Fruit fly (Drosophila melanogaster) whole organism, embryonic: ENCODE data around the gene CG8051.

Experiments
- B-H1 ChIP-seq: fragments of 200-800 bp; sonication (Bioruptor generic); IDR thresholded peaks from 3 replicates; pipeline ENCODE4 v1.3.6; 2022; ENCODE audit warnings: missing biosample characterization, missing genetic modification characterization
- Bgb ChIP-seq: fragments of 200-800 bp; sonication (Bioruptor generic); IDR thresholded peaks from 2 replicates; pipeline ENCODE4 v1.3.6; 2022; ENCODE audit warnings: missing biosample characterization, missing genetic modification characterization; ENCODE audit not compliant: partially characterized antibody
- CG10431 ChIP-seq: fragments of 200-800 bp; sonication (Bioruptor generic); optimal IDR thresholded peaks from 3 replicates; lab custom pipeline; 2018; ENCODE audit warnings: missing biosample characterization, mild to moderate bottlenecking, missing genetic modification characterization
- CG12236 ChIP-seq: fragments of 200-800 bp; sonication (Bioruptor generic); optimal IDR thresholded peaks from 2 replicates; lab custom pipeline; 2016; ENCODE audit warnings: missing biosample characterization, missing genetic modification characterization
- CG12299 ChIP-seq: fragments of 200-800 bp; sonication (Bioruptor generic); optimal IDR thresholded peaks from 2 replicates; lab custom pipeline; 2018; ENCODE audit warnings: missing biosample characterization, mild to moderate bottlenecking, missing genetic modification characterization
- CG12744 ChIP-seq: fragments of 200-800 bp; sonication (Bioruptor generic); optimal IDR thresholded peaks from 2 replicates; lab custom pipeline; 2016; ENCODE audit warnings: missing biosample characterization, missing genetic modification characterization
- CG13775 ChIP-seq: fragments of 200-800 bp; sonication (Bioruptor generic); optimal IDR thresholded peaks from 3 replicates; lab custom pipeline; 2017; ENCODE audit warnings: missing biosample characterization, mild to moderate bottlenecking, missing genetic modification characterization
- CG13894 ChIP-seq: fragments of 200-800 bp; sonication (Bioruptor generic); optimal IDR thresholded peaks from 3 replicates; lab custom pipeline; 2018; ENCODE audit warnings: missing biosample characterization, mild to moderate bottlenecking, missing genetic modification characterization, moderate library complexity
- CG15696 ChIP-seq: fragments of 200-800 bp; sonication (Bioruptor generic); optimal IDR thresholded peaks from 2 replicates; lab custom pipeline; 2019; ENCODE audit warnings: missing biosample characterization, mild to moderate bottlenecking, missing genetic modification characterization, moderate library complexity
- CG17829 ChIP-seq: fragments of 200-800 bp; optimal IDR thresholded peaks from 2 replicates; lab custom pipeline; 2019; ENCODE audit warnings: missing biosample characterization, mild to moderate bottlenecking, missing genetic modification characterization, moderate library complexity
- CG18619 ChIP-seq: fragments of 200-800 bp; sonication (Bioruptor generic); optimal IDR thresholded peaks from 3 replicates; lab custom pipeline; 2017; ENCODE audit warnings: missing biosample characterization, mild to moderate bottlenecking, missing genetic modification characterization
- CG2712 ChIP-seq: fragments of 200-800 bp; optimal IDR thresholded peaks from 3 replicates; lab custom pipeline; 2019; ENCODE audit warnings: missing biosample characterization, mild to moderate bottlenecking, missing genetic modification characterization, moderate library complexity
- CG30403 ChIP-seq: fragments of 200-800 bp; sonication (Bioruptor generic); optimal IDR thresholded peaks from 3 replicates; lab custom pipeline; 2016; ENCODE audit warnings: missing biosample characterization, missing genetic modification characterization
- CG32767 ChIP-seq: fragments of 200-800 bp; sonication (Bioruptor generic); IDR thresholded peaks from 2 replicates; pipeline ENCODE4 v1.3.6; 2022; ENCODE audit warnings: missing biosample characterization, missing genetic modification characterization
- CG4282 ChIP-seq: fragments of 200-800 bp; sonication (Bioruptor generic); optimal IDR thresholded peaks from 2 replicates; lab custom pipeline; 2016; ENCODE audit warnings: missing biosample characterization, missing genetic modification characterization
- CG7786 ChIP-seq: fragments of 200-800 bp; sonication (Bioruptor generic); optimal IDR thresholded peaks from 2 replicates; lab custom pipeline; 2016; ENCODE audit warnings: missing biosample characterization, missing genetic modification characterization
- CG7839 ChIP-seq: fragments of 200-800 bp; sonication (Bioruptor generic); optimal IDR thresholded peaks from 3 replicates; lab custom pipeline; 2018; ENCODE audit warnings: missing biosample characterization, mild to moderate bottlenecking, missing genetic modification characterization, moderate library complexity
- CG8765 ChIP-seq: fragments of 200-800 bp; sonication (Bioruptor generic); IDR thresholded peaks from 2 replicates; pipeline ENCODE4 v1.3.6; 2022; ENCODE audit warnings: missing biosample characterization, missing genetic modification characterization
- CG9876 ChIP-seq: fragments of 200-800 bp; sonication (Bioruptor generic); optimal IDR thresholded peaks from 2 replicates; lab custom pipeline; 2016; ENCODE audit warnings: missing biosample characterization, missing genetic modification characterization
- CrebB ChIP-seq: fragments of 200-800 bp; sonication (Bioruptor generic); optimal IDR thresholded peaks from 3 replicates; lab custom pipeline; 2018; ENCODE audit warnings: missing biosample characterization, mild to moderate bottlenecking, missing genetic modification characterization
- Deaf1 ChIP-seq: fragments of 200-800 bp; optimal IDR thresholded peaks from 3 replicates; lab custom pipeline; 2019; ENCODE audit warnings: missing biosample characterization, mild to moderate bottlenecking, missing genetic modification characterization, moderate library complexity
- Dek ChIP-seq: fragments of 200-800 bp; sonication (Bioruptor generic); optimal IDR thresholded peaks from 3 replicates; lab custom pipeline; 2019; ENCODE audit warnings: missing biosample characterization, mild to moderate bottlenecking, missing genetic modification characterization, moderate library complexity
- Ets65A ChIP-seq: fragments of 200-800 bp; sonication (Bioruptor generic); peaks from one replicate; lab custom pipeline; 2016; ENCODE audit warnings: missing biosample characterization, missing genetic modification characterization
- Fer2 ChIP-seq: fragments of 200-800 bp; sonication (Bioruptor generic); optimal IDR thresholded peaks from 2 replicates; lab custom pipeline; 2018; ENCODE audit warnings: missing biosample characterization, mild to moderate bottlenecking, missing genetic modification characterization, moderate library complexity
- GATAe ChIP-seq: fragments of 200-800 bp; sonication (Bioruptor generic); conservative IDR thresholded peaks from 2 replicates; pipeline ENCODE4 v1.3.6; 2022; ENCODE audit warnings: missing biosample characterization, missing genetic modification characterization
- HLHmδ ChIP-seq: fragments of 200-800 bp; sonication (Bioruptor generic); optimal IDR thresholded peaks from 2 replicates; lab custom pipeline; 2018; ENCODE audit warnings: missing biosample characterization, mild to moderate bottlenecking, missing genetic modification characterization, moderate library complexity
- Hr3 ChIP-seq: fragments of 200-800 bp; sonication (Bioruptor generic); optimal IDR thresholded peaks from 3 replicates; lab custom pipeline; 2016; ENCODE audit warnings: missing biosample characterization, missing genetic modification characterization
- Jarid2 ChIP-seq: fragments of 200-800 bp; sonication (Bioruptor generic); optimal IDR thresholded peaks from 3 replicates; lab custom pipeline; 2017; ENCODE audit warnings: mild to moderate bottlenecking, missing biosample characterization, missing genetic modification reagents, missing genetic modification characterization
- Lpt ChIP-seq: fragments of >200 bp; optimal IDR thresholded peaks from 2 replicates; lab custom pipeline; 2018; ENCODE audit warnings: missing biosample characterization, missing genetic modification characterization
- Med ChIP-seq: fragments of 200-800 bp; sonication (Bioruptor generic); peaks from one replicate; lab custom pipeline; 2016; ENCODE audit warnings: missing biosample characterization, missing genetic modification characterization, mild to moderate bottlenecking, inconsistent platforms, moderate library complexity
- Nf-YC ChIP-seq: fragments of 200-800 bp; optimal IDR thresholded peaks from 3 replicates; lab custom pipeline; 2019; ENCODE audit warnings: missing biosample characterization, mild to moderate bottlenecking, missing genetic modification characterization, moderate library complexity
- Sox100B ChIP-seq: fragments of 200-800 bp; sonication (Bioruptor generic); optimal IDR thresholded peaks from 3 replicates; lab custom pipeline; 2018; ENCODE audit warnings: missing biosample characterization, mild to moderate bottlenecking, missing genetic modification characterization
- Trl ChIP-seq, 3 experiments: fragments of >200 bp in 2 of 3; fragments of 200-800 bp in 1 of 3; sonication (Bioruptor generic) in 1 of 3; optimal IDR thresholded peaks; 2 replicates in 1 of 3; 3 replicates in 2 of 3; lab custom pipeline; 2016 to 2017; ENCODE audit warnings: missing biosample characterization in 1 of 3, missing genetic modification characterization in 1 of 3
- Usf ChIP-seq: fragments of 200-800 bp; sonication (Bioruptor generic); optimal IDR thresholded peaks from 2 replicates; lab custom pipeline; 2017; ENCODE audit warnings: missing genotype, missing biosample characterization, missing genetic modification characterization
- ab ChIP-seq: fragments of 200-800 bp; sonication (Bioruptor generic); optimal IDR thresholded peaks from 2 replicates; lab custom pipeline; 2016; ENCODE audit warnings: missing biosample characterization, missing genetic modification characterization
- amos ChIP-seq: fragments of 200-800 bp; sonication (Bioruptor generic); IDR thresholded peaks from 2 replicates; pipeline ENCODE4 v1.3.6; 2022; ENCODE audit warnings: missing biosample characterization, missing genetic modification characterization; ENCODE audit not compliant: partially characterized antibody
- ash1 ChIP-seq: fragments of 200-800 bp; sonication (Bioruptor generic); optimal IDR thresholded peaks from 2 replicates; lab custom pipeline; 2018; ENCODE audit warnings: missing biosample characterization, mild to moderate bottlenecking, missing genetic modification characterization
- br ChIP-seq: fragments of >200 bp; optimal IDR thresholded peaks from 2 replicates; lab custom pipeline; 2017
- dmrt11E ChIP-seq: fragments of 200-800 bp; sonication (Bioruptor generic); optimal IDR thresholded peaks from 3 replicates; lab custom pipeline; 2018; ENCODE audit warnings: missing biosample characterization, mild to moderate bottlenecking, missing genetic modification characterization, moderate library complexity
- en ChIP-seq: fragments of 200-800 bp; sonication (Bioruptor generic); optimal IDR thresholded peaks from 2 replicates; lab custom pipeline; 2016; ENCODE audit warnings: missing biosample characterization, missing genetic modification characterization
- gsb-n ChIP-seq: fragments of 200-800 bp; sonication (Bioruptor generic); optimal IDR thresholded peaks from 3 replicates; lab custom pipeline; 2018; ENCODE audit warnings: missing biosample characterization, mild to moderate bottlenecking, missing genetic modification characterization
- prd ChIP-seq, 3 experiments: fragments of >200 bp in 2 of 3; fragments of 200-800 bp in 1 of 3; sonication (Bioruptor generic) in 1 of 3; optimal IDR thresholded peaks in 2 of 3; IDR thresholded peaks in 1 of 3; 2 replicates in 2 of 3; 3 replicates in 1 of 3; pipeline versions ENCODE4 v1.3.6 to Lab custom; 2017 to 2022; ENCODE audit warnings: missing biosample characterization in 1 of 3, missing genetic modification characterization in 1 of 3
- repo ChIP-seq: fragments of 200-800 bp; sonication (Bioruptor generic); optimal IDR thresholded peaks from 2 replicates; lab custom pipeline; 2016; ENCODE audit warnings: missing biosample characterization, missing genetic modification characterization
- sc ChIP-seq, 3 experiments: fragments of >200 bp in 2 of 3; fragments of 200-800 bp in 1 of 3; sonication (Bioruptor generic) in 1 of 3; optimal IDR thresholded peaks; 2 replicates in 2 of 3; 3 replicates in 1 of 3; lab custom pipeline; 2017; ENCODE audit warnings: mild to moderate bottlenecking in 1 of 3, missing biosample characterization in 1 of 3, missing genetic modification characterization in 1 of 3, missing genetic modification reagents in 1 of 3
- sens-2 ChIP-seq: fragments of 200-800 bp; sonication (Bioruptor generic); IDR thresholded peaks from 2 replicates; pipeline ENCODE4 v1.3.6; 2022; ENCODE audit warnings: missing biosample characterization, missing genetic modification characterization
- sob ChIP-seq: fragments of 200-800 bp; sonication (Bioruptor generic); IDR thresholded peaks from 2 replicates; pipeline ENCODE4 v1.3.6; 2022; ENCODE audit warnings: missing biosample characterization, missing genetic modification characterization
- tin ChIP-seq: fragments of 200-800 bp; sonication (Bioruptor generic); optimal IDR thresholded peaks from 3 replicates; lab custom pipeline; 2016; ENCODE audit warnings: missing biosample characterization, missing genetic modification characterization
- twi ChIP-seq: fragments of 200-800 bp; optimal IDR thresholded peaks from 2 replicates; lab custom pipeline; 2019; ENCODE audit warnings: missing biosample characterization, mild to moderate bottlenecking, missing genetic modification characterization, moderate library complexity

The CG8051 gene

dm6 chrX:19348835-19349466 is 41.2 kb upstream of the CG8051 start (continued):
- TF ChIP-seq CG32767: no peak
- TF ChIP-seq CG4282 (GFP tag; lab: Kevin White, UChicago): no peak
- no peak for TF ChIP-seq Lpt (GFP tag; lab: Kevin White, UChicago)
- no peak for TF ChIP-seq CG8765
- TF ChIP-seq amos (GFP tag; lab: Robert Waterston, UW): no peak
- no peak for TF ChIP-seq CG10431 (GFP tag; lab: Kevin White, UChicago)
- peak; percentile 53 for TF ChIP-seq CG7839
- TF ChIP-seq CrebB (tag; lab: Kevin White, UChicago): no peak
- TF ChIP-seq Fer2: no peak
- TF ChIP-seq ash1 (GFP tag; lab: Kevin White, UChicago): no peak
- peak; percentile 38 for TF ChIP-seq Dek (tag; lab: Kevin White, UChicago)
- TF ChIP-seq CG7786 (GFP tag; lab: Kevin White, UChicago): no peak
- TF ChIP-seq dmrt11E (tag; lab: Kevin White, UChicago): peak; percentile 2
- TF ChIP-seq sob (GFP tag; lab: Robert Waterston, UW): no peak
- peak; percentile 39 for TF ChIP-seq CG30403 (GFP tag; lab: Kevin White, UChicago)
- no peak for TF ChIP-seq B-H1
- no peak for TF ChIP-seq en (GFP tag; lab: Kevin White, UChicago)
- peak; percentile 44 for TF ChIP-seq Hr3 (GFP tag; lab: Kevin White, UChicago)
- TF ChIP-seq GATAe: no peak

- TF ChIP-seq CG12236 (GFP tag; lab: Kevin White, UChicago) (no peak), CG15696 (tag; lab: Kevin White, UChicago) (no peak), sc (optimal IDR thresholded peaks at IDR 0.05; lab: Kevin White, UChicago) (no peak), sc (GFP tag; optimal IDR thresholded peaks at IDR 0.05; lab: Kevin White, UChicago) (no peak), sens-2 (GFP tag; lab: Robert Waterston, UW) (no peak), Fer2 (no peak), Ets65A (GFP tag; lab: Kevin White, UChicago) (no peak), CG18619 (GFP tag; lab: Kevin White, UChicago) (no peak), CG13894 (tag; lab: Kevin White, UChicago) (peak; percentile 34), Trl (optimal IDR thresholded peaks at IDR 0.05; lab: Kevin White, UChicago) (no peak), Trl (GFP tag; optimal IDR thresholded peaks at IDR 0.05; lab: Kevin White, UChicago) (no peak), Jarid2 (GFP tag; lab: Kevin White, UChicago) (no peak), br (no peak), Bgb (GFP tag; lab: Robert Waterston, UW) (no peak), gsb-n (no peak), CG13775 (GFP tag; lab: Kevin White, UChicago) (peak; percentile 43), HLHmδ (GFP tag; lab: Kevin White, UChicago) (no peak), tin (GFP tag; lab: Kevin White, UChicago) (no peak), CG17829 (tag; lab: Kevin White, UChicago) (no peak), Usf (GFP tag; lab: Kevin White, UChicago) (no peak), Nf-YC (tag; lab: Kevin White, UChicago) (no peak), CG12299 (tag; lab: Kevin White, UChicago) (no peak), CG9876 (no peak), prd (optimal IDR thresholded peaks at IDR 0.05; lab: Kevin White, UChicago) (no peak), prd (GFP tag; IDR thresholded peaks at IDR 0.05; lab: Robert Waterston, UW) (no peak), Sox100B (GFP tag; lab: Kevin White, UChicago) (no peak), CG12744 (GFP tag; lab: Kevin White, UChicago) (no peak), Deaf1 (tag; lab: Kevin White, UChicago) (peak; percentile 94), ab (GFP tag; lab: Kevin White, UChicago) (no peak), repo (GFP tag; lab: Kevin White, UChicago) (no peak), twi (tag; lab: Kevin White, UChicago) (peak; percentile 27), Med (GFP tag; lab: Kevin White, UChicago) (peak; percentile 54), CG2712 (tag; lab: Kevin White, UChicago) (no peak)
These were observed 40.5 kb upstream of the CG8051 start, which contains the start of gene nAChRalpha7 for dm6 chrX:19348222-19348621. Gene nAChRalpha7, minus strand, starts transcription at chrX:19348447.
